Worm (Caenorhabditis elegans): ENCODE data around the gene F42A10.5.

Gene F42A10.5

DNA sequence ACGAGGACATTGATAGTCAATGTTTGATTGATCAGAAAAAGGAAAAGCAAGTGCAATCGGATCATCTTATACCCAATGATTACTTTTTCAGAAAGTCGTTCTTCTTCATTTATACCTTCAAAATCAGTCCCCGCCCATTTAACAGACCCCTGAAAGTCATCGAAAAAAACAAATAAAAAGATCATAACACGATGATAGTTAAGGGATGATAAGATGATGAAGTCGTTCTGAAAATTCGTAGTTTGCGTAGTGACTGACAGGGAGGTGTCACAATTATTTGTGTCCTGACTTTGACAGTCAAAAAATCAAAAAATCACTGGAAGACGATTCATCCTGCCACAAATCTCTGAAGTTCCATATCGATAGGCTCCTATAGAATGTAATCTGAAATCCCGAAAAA, 21.2 kb upstream of the F42A10.5 start, which contains the start of gene ugt-66:
TSS of gene ugt-66 (minus strand) at position 101 of the 400 bp plus-strand sequence.
- no peak for TF ChIP-seq unc-62 (GFP tag; optimal IDR thresholded peaks at IDR 0.05)

- TF ChIP-seq unc-62 (GFP tag; optimal IDR thresholded peaks at IDR 0.05) = no peak
These were observed 17.5 kb upstream of the F42A10.5 start, which contains the start of gene C23G10.5 for ce11 chrIII:6190810-6191209. C23G10.5 (plus strand) TSS chrIII:6191110.

ce11 chrIII:6183118-6183517, 9.8 kb upstream of the F42A10.5 start, which contains the start of gene nas-28:
nas-28 (minus strand) TSS chrIII:6183218.
- TF ChIP-seq unc-62 (GFP tag; optimal IDR thresholded peaks at IDR 0.05) = no peak

ce11 chrIII:6180294-6180693, 7.0 kb upstream of the F42A10.5 start:
- no peak for TF ChIP-seq unc-62 (GFP tag; optimal IDR thresholded peaks at IDR 0.05)

- no peak for TF ChIP-seq unc-62 (GFP tag; optimal IDR thresholded peaks at IDR 0.05)
These were observed 5.8 kb upstream of the F42A10.5 start for ce11 chrIII:6179062-6179461.

DNA sequence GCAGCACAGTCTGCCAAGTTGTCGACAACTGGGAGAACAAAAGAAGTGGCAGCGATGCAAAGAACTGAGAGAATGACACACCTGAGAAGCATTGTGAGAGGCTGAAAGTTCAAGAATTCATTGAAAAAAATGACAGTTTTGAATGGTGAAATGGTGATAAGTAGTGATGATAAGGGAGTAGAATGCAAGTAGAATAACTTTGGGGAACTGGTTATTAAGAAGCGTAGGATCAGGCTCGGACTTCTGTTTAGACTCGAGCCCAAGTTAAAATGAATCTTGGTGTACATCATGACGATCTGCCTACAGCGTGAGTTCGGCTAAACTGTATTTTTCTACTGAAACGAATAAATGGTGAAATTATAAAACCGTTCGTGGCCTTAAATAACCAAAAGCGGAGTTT, 5.3 kb upstream of the F42A10.5 start, which contains the start of gene F42A10.7:
TSS of gene F42A10.7 (minus strand) at position 101 of the 400 bp plus-strand sequence.
- TF ChIP-seq unc-62 (GFP tag; optimal IDR thresholded peaks at IDR 0.05) = no peak

- TF ChIP-seq unc-62 (GFP tag; optimal IDR thresholded peaks at IDR 0.05) = no peak
These were observed 4.4 kb upstream of the F42A10.5 start for ce11 chrIII:6177631-6178030.

- TF ChIP-seq unc-62 (GFP tag; optimal IDR thresholded peaks at IDR 0.05) = no peak
These were observed 3.5 kb upstream of the F42A10.5 start, which contains the start of gene F42A10.6 for ce11 chrIII:6176761-6177160. F42A10.6 (minus strand) TSS chrIII:6176861.

DNA sequence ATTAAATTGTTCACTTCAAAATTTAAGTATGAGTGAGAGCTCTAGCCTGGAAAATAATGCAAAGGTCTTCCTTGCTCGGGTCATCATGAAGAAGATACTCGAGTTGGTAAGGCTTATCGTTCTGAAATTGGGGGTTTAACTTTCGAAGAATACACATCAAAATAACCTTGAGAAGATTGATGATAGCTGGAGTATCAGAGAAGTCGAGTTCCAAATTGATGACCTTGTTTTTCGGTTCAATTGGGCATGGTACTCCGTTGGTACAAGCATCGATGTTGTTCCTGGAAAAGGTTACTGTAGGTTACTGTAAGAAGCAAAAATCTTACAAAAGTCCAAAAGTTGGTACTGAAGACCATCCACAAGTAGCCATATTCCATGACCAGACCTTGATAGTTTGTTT, 2.9 kb upstream of the F42A10.5 start:
- no peak for TF ChIP-seq unc-62 (GFP tag; optimal IDR thresholded peaks at IDR 0.05)

DNA sequence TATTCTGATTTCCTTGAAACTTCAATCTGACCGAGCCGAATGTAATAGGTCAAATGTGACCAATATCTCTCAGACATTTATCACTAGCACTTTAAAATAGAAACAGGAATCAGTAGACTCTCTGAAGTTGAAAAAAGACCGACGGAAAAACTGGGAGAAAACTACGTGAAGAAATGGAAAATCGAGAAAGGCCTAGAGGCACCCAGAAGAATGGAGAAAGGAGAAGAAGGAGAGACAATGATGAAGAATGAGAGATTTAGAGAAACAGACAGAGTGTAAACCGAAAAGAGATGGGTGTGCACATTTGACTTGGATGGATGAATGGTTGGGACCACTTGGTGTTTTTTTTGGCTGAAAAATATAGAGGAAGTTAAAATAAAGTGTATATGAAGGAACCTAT, 3.2 kb downstream of the F42A10.5 start:
- TF ChIP-seq unc-62 (GFP tag; optimal IDR thresholded peaks at IDR 0.05) = no peak

DNA sequence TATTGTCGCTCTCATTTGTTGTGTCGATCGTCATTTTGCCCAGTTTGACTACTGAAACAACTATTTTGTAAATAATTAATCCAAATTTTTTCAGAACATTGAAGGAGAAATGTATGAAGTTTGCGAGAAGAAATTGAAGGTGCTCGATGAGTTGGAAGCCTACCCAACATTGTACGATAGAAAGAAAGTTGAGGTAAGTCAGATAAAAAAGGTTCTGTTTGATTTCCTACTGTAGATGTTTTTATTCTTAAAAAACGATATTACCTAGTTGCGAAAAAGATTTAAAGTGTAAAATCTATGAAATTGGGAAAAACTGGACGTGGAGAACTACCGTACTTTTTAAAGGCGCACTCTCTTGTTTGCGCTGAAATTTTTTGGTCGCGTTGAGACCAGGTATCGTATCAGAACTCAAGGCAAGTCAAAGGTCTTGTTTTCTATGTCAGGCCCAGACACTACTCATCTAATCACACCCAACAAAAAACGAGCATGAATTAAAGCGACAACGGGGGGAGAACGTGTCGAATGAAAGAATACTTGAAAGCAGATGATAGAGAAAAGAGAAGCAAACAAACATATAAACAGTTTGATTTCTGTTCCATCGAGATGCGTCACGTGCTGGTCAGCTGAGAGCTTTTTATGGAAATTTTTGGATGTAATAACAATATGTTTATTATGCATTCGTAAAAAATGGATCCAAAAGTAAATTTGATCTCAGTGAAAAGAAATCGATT, 4.6 kb downstream of the F42A10.5 start, which contains the start of gene efk-1:
TSS of gene efk-1 (minus strand) at position 51 of the 731 bp plus-strand sequence.
- TF ChIP-seq unc-62 (GFP tag; optimal IDR thresholded peaks at IDR 0.05) = no peak

- no peak for TF ChIP-seq unc-62 (GFP tag; optimal IDR thresholded peaks at IDR 0.05)
These were observed 6.6 kb downstream of the F42A10.5 start for ce11 chrIII:6166634-6167033.

- no peak for TF ChIP-seq unc-62 (GFP tag; optimal IDR thresholded peaks at IDR 0.05)
These were observed 8.0 kb downstream of the F42A10.5 start for ce11 chrIII:6165240-6165639.

- TF ChIP-seq unc-62 (GFP tag; optimal IDR thresholded peaks at IDR 0.05) = no peak
These were observed 8.9 kb downstream of the F42A10.5 start, which contains the start of gene F42A10.9 for ce11 chrIII:6164253-6164971. F42A10.9 (plus strand) TSS chrIII:6164573.

ce11 chrIII:6163381-6163780, 9.9 kb downstream of the F42A10.5 start:
- no peak for TF ChIP-seq unc-62 (GFP tag; optimal IDR thresholded peaks at IDR 0.05)

ce11 chrIII:6158642-6159475, 14.4 kb downstream of the F42A10.5 start, which contains the start of gene nfm-1:
nfm-1 (plus strand) TSS chrIII:6159453.
- TF ChIP-seq unc-62 (GFP tag; optimal IDR thresholded peaks at IDR 0.05) = no peak
